Worm (Caenorhabditis elegans) whole organism, late embryonic: ENCODE measurements around the gene Y55B1BL.1.
"Not testable (repeated sequence)": the region's sequence is repeated elsewhere in the genome, so short reads cannot be mapped to it uniquely, and the experiment has no call there.

Experiments
- C38D4.7 ChIP-seq: fragments of 200-800 bp; sonication (Bioruptor generic); optimal IDR thresholded peaks from 2 replicates; lab custom pipeline; 2018; ENCODE audit warnings: mild to moderate bottlenecking, missing genetic modification characterization, moderate library complexity, missing compliant biosample characterization
- F13H6.1 ChIP-seq: sonication (generic microtip); optimal IDR thresholded peaks from 2 replicates; lab custom pipeline; 2016; ENCODE audit warnings: missing genetic modification characterization, missing compliant biosample characterization
- K02D7.2 ChIP-seq: sonication (generic microtip); optimal IDR thresholded peaks from 2 replicates; lab custom pipeline; 2017; ENCODE audit warnings: mild to moderate bottlenecking, missing genetic modification characterization, missing compliant biosample characterization
- T23F11.4 ChIP-seq: fragments of 200-800 bp; sonication (Bioruptor generic); optimal IDR thresholded peaks from 2 replicates; lab custom pipeline; 2018; ENCODE audit warnings: mild to moderate bottlenecking, missing genetic modification characterization, missing compliant biosample characterization
- ceh-18 ChIP-seq: sonication (generic microtip); optimal IDR thresholded peaks from 2 replicates; lab custom pipeline; 2016; ENCODE audit warnings: missing genetic modification characterization, missing compliant biosample characterization
- ceh-2 ChIP-seq: sonication (generic microtip); optimal IDR thresholded peaks from 2 replicates; lab custom pipeline; 2016; ENCODE audit warnings: missing genotype, missing genetic modification characterization, missing compliant biosample characterization
- ceh-24 ChIP-seq: sonication (generic microtip); optimal IDR thresholded peaks from 2 replicates; lab custom pipeline; 2016; ENCODE audit warnings: mild to moderate bottlenecking, missing genetic modification characterization, missing compliant biosample characterization
- ceh-34 ChIP-seq: sonication (generic microtip); optimal IDR thresholded peaks from 2 replicates; lab custom pipeline; 2016; ENCODE audit warnings: mild to moderate bottlenecking, missing genetic modification characterization, missing compliant biosample characterization
- ceh-45 ChIP-seq: fragments of 200-800 bp; sonication (Bioruptor generic); IDR thresholded peaks from 2 replicates; pipeline ENCODE4 v1.3.6; 2022; ENCODE audit warnings: missing genetic modification reagents, missing genetic modification characterization, missing compliant biosample characterization
- ceh-48 ChIP-seq: sonication (generic microtip); optimal IDR thresholded peaks from 2 replicates; lab custom pipeline; 2016; ENCODE audit warnings: missing genetic modification characterization, inconsistent platforms, missing compliant biosample characterization
- ceh-6 ChIP-seq: fragments of 200-800 bp; sonication (Bioruptor generic); optimal IDR thresholded peaks from 2 replicates; lab custom pipeline; 2018; ENCODE audit warnings: mild to moderate bottlenecking, missing genetic modification characterization, missing compliant biosample characterization
- ceh-9 ChIP-seq: sonication (generic microtip); optimal IDR thresholded peaks from 2 replicates; lab custom pipeline; 2016; ENCODE audit warnings: mild to moderate bottlenecking, missing genetic modification characterization, inconsistent platforms, missing compliant biosample characterization
- che-1 ChIP-seq: sonication (generic microtip); optimal IDR thresholded peaks from 2 replicates; lab custom pipeline; 2016; ENCODE audit warnings: mild to moderate bottlenecking, missing genetic modification characterization, missing compliant biosample characterization
- dmd-4 ChIP-seq: sonication (generic microtip); optimal IDR thresholded peaks from 2 replicates; lab custom pipeline; 2016; ENCODE audit warnings: borderline replicate concordance, missing genetic modification characterization, missing compliant biosample characterization
- dve-1 ChIP-seq: sonication (generic microtip); optimal IDR thresholded peaks from 2 replicates; lab custom pipeline; 2017; ENCODE audit warnings: antibody characterized with exemption, mild to moderate bottlenecking, missing genetic modification characterization, missing compliant biosample characterization
- elt-2 ChIP-seq: sonication (generic microtip); optimal IDR thresholded peaks from 2 replicates; lab custom pipeline; 2016; ENCODE audit warnings: missing genetic modification reagents, missing genetic modification characterization, missing compliant biosample characterization
- elt-4 ChIP-seq: sonication (generic microtip); optimal IDR thresholded peaks from 2 replicates; lab custom pipeline; 2016; ENCODE audit warnings: missing genetic modification characterization, missing compliant biosample characterization
- ets-4 ChIP-seq: sonication (generic microtip); optimal IDR thresholded peaks from 2 replicates; lab custom pipeline; 2016; ENCODE audit warnings: missing genetic modification characterization, missing compliant biosample characterization
- eyg-1 ChIP-seq: sonication (generic microtip); optimal IDR thresholded peaks from 2 replicates; lab custom pipeline; 2016; ENCODE audit warnings: missing genotype, missing genetic modification characterization, missing compliant biosample characterization
- fkh-10 ChIP-seq: fragments of 150-350 bp; optimal IDR thresholded peaks from 2 replicates; lab custom pipeline; 2014; ENCODE audit warnings: missing biosample characterization, missing genetic modification reagents, missing genetic modification characterization
- fkh-6 ChIP-seq: sonication (generic microtip); optimal IDR thresholded peaks from 2 replicates; lab custom pipeline; 2016; ENCODE audit warnings: missing genetic modification characterization, missing compliant biosample characterization
- gmeb-2 ChIP-seq: sonication (generic microtip); optimal IDR thresholded peaks from 2 replicates; lab custom pipeline; 2016; ENCODE audit warnings: missing genetic modification characterization, inconsistent platforms, missing compliant biosample characterization
- hlh-13 ChIP-seq: fragments of 200-800 bp; sonication (Bioruptor generic); optimal IDR thresholded peaks from 2 replicates; lab custom pipeline; 2018; ENCODE audit warnings: mild to moderate bottlenecking, missing genetic modification characterization, missing compliant biosample characterization
- hlh-30 ChIP-seq: sonication (generic microtip); optimal IDR thresholded peaks from 2 replicates; lab custom pipeline; 2017; ENCODE audit warnings: antibody characterized with exemption, missing genetic modification characterization, missing compliant biosample characterization; ENCODE audit not compliant: insufficient read depth
- hlh-6 ChIP-seq: sonication (generic microtip); optimal IDR thresholded peaks from 2 replicates; lab custom pipeline; 2016; ENCODE audit warnings: missing genotype, missing genetic modification characterization, missing compliant biosample characterization
- lim-6 ChIP-seq: sonication (generic microtip); optimal IDR thresholded peaks from 2 replicates; lab custom pipeline; 2016; ENCODE audit warnings: missing genetic modification characterization, missing compliant biosample characterization
- madf-2 ChIP-seq: sonication (generic microtip); optimal IDR thresholded peaks from 2 replicates; lab custom pipeline; 2017; ENCODE audit warnings: missing genetic modification characterization, missing compliant biosample characterization
- mec-3 ChIP-seq: sonication (generic microtip); optimal IDR thresholded peaks from 2 replicates; lab custom pipeline; 2016; ENCODE audit warnings: borderline replicate concordance, missing genetic modification characterization, missing compliant biosample characterization
- nfya-1 ChIP-seq: sonication (generic microtip); optimal IDR thresholded peaks from 2 replicates; lab custom pipeline; 2017; ENCODE audit warnings: missing genetic modification characterization, mild to moderate bottlenecking, missing compliant biosample characterization, antibody characterized with exemption, moderate library complexity
- nhr-11 ChIP-seq: fragments of 150-350 bp; optimal IDR thresholded peaks from 2 replicates; lab custom pipeline; 2014; ENCODE audit warnings: missing biosample characterization, missing genetic modification characterization
- npax-4 ChIP-seq: sonication (generic microtip); optimal IDR thresholded peaks from 2 replicates; lab custom pipeline; 2016; ENCODE audit warnings: missing genetic modification characterization, missing compliant biosample characterization
- pag-3 ChIP-seq: sonication (generic microtip); optimal IDR thresholded peaks from 2 replicates; lab custom pipeline; 2016; ENCODE audit warnings: missing compliant biosample characterization, missing genetic modification characterization, borderline replicate concordance
- pha-2 ChIP-seq: sonication (generic microtip); optimal IDR thresholded peaks from 2 replicates; lab custom pipeline; 2017; ENCODE audit warnings: mild to moderate bottlenecking, missing genetic modification characterization, missing compliant biosample characterization
- pha-4 ChIP-seq: fragments of 150-350 bp; optimal IDR thresholded peaks from 2 replicates; lab custom pipeline; 2018; ENCODE audit warnings: missing biosample characterization, missing genetic modification reagents, missing genetic modification characterization
- pqm-1 ChIP-seq: sonication (generic microtip); optimal IDR thresholded peaks from 2 replicates; lab custom pipeline; 2016; ENCODE audit warnings: missing genetic modification characterization, missing compliant biosample characterization
- pros-1 ChIP-seq: fragments of 150-350 bp; optimal IDR thresholded peaks from 2 replicates; lab custom pipeline; 2014; ENCODE audit warnings: missing biosample characterization, missing genetic modification reagents, missing genetic modification characterization
- ref-2 ChIP-seq: sonication (generic microtip); optimal IDR thresholded peaks from 2 replicates; lab custom pipeline; 2016; ENCODE audit warnings: missing genetic modification characterization, missing compliant biosample characterization
- sdc-2 ChIP-seq: sonication (generic microtip); optimal IDR thresholded peaks from 2 replicates; lab custom pipeline; 2016; ENCODE audit warnings: missing genotype, missing genetic modification characterization, missing compliant biosample characterization
- tbx-2 ChIP-seq: sonication (generic microtip); optimal IDR thresholded peaks from 2 replicates; lab custom pipeline; 2016; ENCODE audit warnings: missing genetic modification characterization, missing compliant biosample characterization
- tbx-7 ChIP-seq: sonication (generic microtip); optimal IDR thresholded peaks from 2 replicates; lab custom pipeline; 2016; ENCODE audit warnings: missing genotype, missing genetic modification characterization, missing compliant biosample characterization
- ttx-3 ChIP-seq: sonication (generic microtip); optimal IDR thresholded peaks from 2 replicates; lab custom pipeline; 2016; ENCODE audit warnings: missing genetic modification reagents, missing genetic modification characterization, missing compliant biosample characterization
- unc-3 ChIP-seq, 2 experiments: fragments of 200-800 bp in 1 of 2; sonication (Bioruptor generic) in 1 of 2; sonication (generic microtip) in 1 of 2; conservative IDR thresholded peaks in 1 of 2; optimal IDR thresholded peaks in 1 of 2; 2 replicates each; pipeline versions ENCODE4 v1.3.6 to Lab custom; 2016 to 2022; ENCODE audit warnings: missing compliant biosample characterization in 2 of 2, missing genetic modification characterization in 2 of 2, missing genetic modification reagents in 1 of 2
- unc-42 ChIP-seq: sonication (generic microtip); optimal IDR thresholded peaks from 2 replicates; lab custom pipeline; 2016; ENCODE audit warnings: missing genotype, missing genetic modification characterization, missing compliant biosample characterization

Y55B1BL.1 gene

DNA sequence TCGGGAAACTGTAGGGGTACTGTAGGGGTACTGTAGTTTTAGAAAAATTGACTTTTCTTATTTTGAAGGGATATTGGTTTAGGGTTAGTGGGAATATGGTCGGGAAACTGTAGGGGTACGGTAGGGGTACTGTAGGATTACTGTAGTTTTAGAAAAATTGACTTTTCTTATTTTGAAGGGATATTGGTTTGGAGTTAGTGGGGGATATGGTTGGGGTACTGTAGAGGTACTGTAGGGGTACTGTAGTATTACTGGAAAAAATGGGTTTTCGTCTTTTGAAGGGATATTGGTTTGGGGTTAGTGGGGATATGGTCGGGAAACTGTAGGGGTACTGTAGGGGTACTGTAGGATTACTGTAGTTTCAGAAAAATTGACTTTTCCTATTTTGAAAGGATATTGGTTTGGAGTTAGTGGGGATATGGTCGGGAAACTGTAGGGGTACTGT lies 13.2 kb downstream of the Y55B1BL.1 start:
- TF ChIP-seq ceh-45 (GFP tag; lab: Robert Waterston, UW), result peak; percentile 71
- TF ChIP-seq unc-3 (GFP tag; conservative IDR thresholded peaks at IDR 0.05; lab: Robert Waterston, UW), result peak; percentile 37; the same call in 1 of the 2 replicates
- not testable (repeated sequence) for TF ChIP-seq unc-3 (tag; optimal IDR thresholded peaks at IDR 0.05; lab: Kevin White, UChicago)
- TF ChIP-seq, all 69 proteins: peak for 2; not testable (repeated sequence) for 67

DNA sequence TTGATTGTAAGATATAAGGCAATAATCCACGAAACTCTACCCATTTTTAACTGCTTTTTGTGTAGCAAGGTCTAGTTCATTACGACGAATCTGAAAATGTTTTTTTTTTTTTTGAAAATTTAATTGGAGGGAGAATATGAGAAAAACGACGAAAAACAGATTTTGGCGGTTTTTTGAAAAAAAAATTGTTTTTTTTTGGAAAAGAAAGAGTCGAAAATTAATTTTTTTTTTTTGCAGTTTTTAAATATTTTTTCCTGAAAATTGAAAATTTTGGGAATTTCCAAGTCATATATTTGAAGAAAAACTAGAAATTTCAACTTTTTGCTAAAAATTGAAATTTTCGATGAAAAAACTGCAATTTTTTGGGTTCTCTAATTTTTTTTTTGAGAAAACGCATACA lies 16.5 kb downstream of the Y55B1BL.1 start, which contains the start of gene stim-1:
stim-1 (minus strand) TSS at position 101 of the 400 bp plus-strand sequence.
- TF ChIP-seq ttx-3 (tag; lab: Kevin White, UChicago), result no peak
- TF ChIP-seq elt-2 (tag; lab: Kevin White, UChicago), result no peak
- no peak for TF ChIP-seq unc-3 (GFP tag; conservative IDR thresholded peaks at IDR 0.05; lab: Robert Waterston, UW)
- TF ChIP-seq unc-3 (tag; optimal IDR thresholded peaks at IDR 0.05; lab: Kevin White, UChicago), result no peak
- TF ChIP-seq ceh-48 (tag; lab: Kevin White, UChicago), result no peak
- no peak for TF ChIP-seq ceh-2
- no peak for TF ChIP-seq eyg-1 (tag; lab: Kevin White, UChicago)
- no peak for TF ChIP-seq K02D7.2 (tag; lab: Kevin White, UChicago)
- TF ChIP-seq elt-4 (tag; lab: Kevin White, UChicago), result no peak
- no peak for TF ChIP-seq hlh-13 (GFP tag; lab: Kevin White, UChicago)
- TF ChIP-seq C38D4.7, result no peak
- no peak for TF ChIP-seq tbx-7 (tag; lab: Kevin White, UChicago)
- TF ChIP-seq fkh-10 (GFP tag; lab: Kevin White, UChicago), result no peak
- TF ChIP-seq pag-3, result no peak

DNA sequence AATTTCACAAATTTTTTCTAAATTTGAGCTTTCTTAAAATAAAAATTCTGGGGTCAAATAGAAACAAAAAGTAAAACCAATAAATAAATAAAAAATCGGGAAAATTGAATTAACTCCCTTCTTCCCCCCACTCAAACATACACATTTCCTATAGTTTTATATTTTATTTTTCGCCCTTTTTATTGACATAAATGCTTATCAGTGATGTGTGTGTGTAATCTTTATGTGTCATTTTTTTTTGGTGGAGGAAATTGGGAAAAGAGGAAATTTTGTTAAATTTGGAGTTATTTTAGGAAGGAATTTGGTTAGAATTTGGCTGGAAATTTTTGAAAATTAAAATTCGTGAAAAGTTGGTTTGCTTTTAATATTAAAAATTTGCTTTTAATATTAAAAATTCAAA lies 20.4 kb downstream of the Y55B1BL.1 start:
- TF ChIP-seq hlh-6 (tag; lab: Kevin White, UChicago) (no peak), elt-2 (tag; lab: Kevin White, UChicago) (peak; percentile 28)

DNA sequence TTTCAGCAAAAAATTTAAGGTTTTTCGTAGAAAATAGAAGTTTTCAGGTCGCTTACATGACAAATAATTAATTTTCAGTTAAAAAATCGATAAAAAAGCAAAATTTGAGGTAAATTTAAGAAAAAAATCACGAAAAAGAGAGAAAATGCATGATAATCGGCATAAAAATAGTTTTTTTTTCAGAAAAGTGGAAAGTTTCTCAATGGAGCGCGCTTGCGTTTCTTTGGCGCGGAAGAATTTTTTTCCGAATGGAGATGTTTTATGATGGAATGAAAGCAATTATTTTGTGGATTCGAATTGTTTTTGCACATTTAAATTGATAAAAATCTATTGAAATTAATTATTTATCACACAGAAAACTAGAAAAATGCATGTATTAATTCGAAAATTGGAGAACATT lies 21.7 kb downstream of the Y55B1BL.1 start:
- no peak for TF ChIP-seq pha-2
- no peak for TF ChIP-seq ceh-18 (tag; lab: Kevin White, UChicago)
- TF ChIP-seq hlh-30, result no peak
- no peak for TF ChIP-seq C38D4.7
- no peak for TF ChIP-seq ref-2 (tag; lab: Kevin White, UChicago)
- TF ChIP-seq nfya-1 (tag; lab: Kevin White, UChicago), result no peak
- TF ChIP-seq nhr-11, result no peak
- no peak for TF ChIP-seq tbx-2 (tag; lab: Kevin White, UChicago)
- no peak for TF ChIP-seq ceh-34 (tag; lab: Kevin White, UChicago)
- no peak for TF ChIP-seq ceh-45 (GFP tag; lab: Robert Waterston, UW)
- no peak for TF ChIP-seq madf-2
- no peak for TF ChIP-seq ceh-9 (tag; lab: Kevin White, UChicago)
- TF ChIP-seq ceh-24 (tag; lab: Kevin White, UChicago), result no peak
- TF ChIP-seq sdc-2, result no peak
- no peak for TF ChIP-seq che-1 (tag; lab: Kevin White, UChicago)
- TF ChIP-seq dmd-4, result no peak
- TF ChIP-seq pros-1 (tag; lab: Kevin White, UChicago), result no peak
- TF ChIP-seq ets-4 (tag; lab: Kevin White, UChicago), result no peak
- TF ChIP-seq gmeb-2 (tag; lab: Kevin White, UChicago), result no peak
- TF ChIP-seq fkh-6 (tag; lab: Kevin White, UChicago), result no peak

DNA sequence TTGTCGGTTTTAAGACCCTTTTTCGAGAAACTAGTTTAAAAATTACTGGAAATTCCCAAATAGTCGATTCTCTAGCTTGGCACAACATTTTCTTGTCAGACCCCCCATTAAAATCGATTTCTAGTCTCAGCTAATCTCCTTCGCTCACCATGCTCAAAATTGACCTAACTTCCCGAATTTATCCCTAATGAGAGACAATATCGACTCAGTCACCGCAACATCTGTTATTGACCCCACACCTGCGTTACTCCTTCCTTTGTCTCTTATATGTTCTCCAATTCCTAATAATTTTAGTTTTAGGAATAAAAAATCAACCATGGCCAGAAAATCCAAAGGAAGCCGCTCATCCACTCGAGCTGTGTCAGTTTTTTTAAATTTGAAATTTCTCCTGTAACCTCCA lies 26.9 kb downstream of the Y55B1BL.1 start, which contains the start of gene cec-8:
cec-8 (plus strand) TSS at position 301 of the 400 bp plus-strand sequence.
- no peak for TF ChIP-seq hlh-6 (tag; lab: Kevin White, UChicago)
- TF ChIP-seq T23F11.4, result no peak
- TF ChIP-seq ceh-9 (tag; lab: Kevin White, UChicago), result no peak
- TF ChIP-seq ceh-6 (GFP tag; lab: Kevin White, UChicago), result no peak
- no peak for TF ChIP-seq pha-4 (tag; lab: Kevin White, UChicago)
- TF ChIP-seq npax-4 (tag; lab: Kevin White, UChicago), result no peak
- TF ChIP-seq madf-2, result no peak
- no peak for TF ChIP-seq mec-3 (tag; lab: Kevin White, UChicago)
- TF ChIP-seq ceh-34 (tag; lab: Kevin White, UChicago), result no peak
- TF ChIP-seq pag-3, result no peak
- TF ChIP-seq lim-6 (tag; lab: Kevin White, UChicago), result no peak
- TF ChIP-seq pqm-1 (tag; lab: Kevin White, UChicago), result no peak
- no peak for TF ChIP-seq fkh-6 (tag; lab: Kevin White, UChicago)
- no peak for TF ChIP-seq fkh-10 (GFP tag; lab: Kevin White, UChicago)
- TF ChIP-seq unc-3 (GFP tag; conservative IDR thresholded peaks at IDR 0.05; lab: Robert Waterston, UW), result no peak
- TF ChIP-seq unc-3 (tag; optimal IDR thresholded peaks at IDR 0.05; lab: Kevin White, UChicago), result no peak
- TF ChIP-seq ceh-2, result no peak
- no peak for TF ChIP-seq F13H6.1 (tag; lab: Kevin White, UChicago)
- no peak for TF ChIP-seq ets-4 (tag; lab: Kevin White, UChicago)
- no peak for TF ChIP-seq dve-1 (tag; lab: Kevin White, UChicago)
- TF ChIP-seq unc-42 (tag; lab: Kevin White, UChicago), result no peak
